Worm (Caenorhabditis elegans): ENCODE data around the gene pssy-2.
A peak's percentile ranks its signal among the peaks of the same experiment; 100 is the strongest.

The pssy-2 gene

DNA sequence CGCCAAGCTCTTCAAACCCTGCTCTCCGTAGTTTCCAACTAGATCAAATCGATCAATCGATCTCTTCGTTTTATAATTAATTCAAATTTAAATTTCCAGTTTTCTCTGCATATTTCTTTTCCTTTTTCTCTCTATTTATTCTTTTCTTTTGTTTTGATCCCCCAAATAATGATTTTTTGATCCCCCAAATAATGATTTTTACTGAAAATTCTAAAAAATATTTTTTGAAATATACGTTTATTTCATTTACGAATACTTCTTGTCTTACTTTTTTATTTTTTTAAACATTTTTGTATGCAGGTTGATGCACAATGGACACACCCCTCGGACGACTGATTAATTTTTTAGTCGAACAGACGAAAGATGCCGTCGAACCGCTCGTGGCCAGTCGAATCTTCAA lies 31.8 kb downstream of the pssy-2 start, which contains the start of gene T28A8.4:
TSS of gene T28A8.4 (plus strand) at position 301 of the 400 bp plus-strand sequence.
- TF ChIP-seq spr-3 (GFP tag; optimal IDR thresholded peaks at IDR 0.05), result no peak

DNA sequence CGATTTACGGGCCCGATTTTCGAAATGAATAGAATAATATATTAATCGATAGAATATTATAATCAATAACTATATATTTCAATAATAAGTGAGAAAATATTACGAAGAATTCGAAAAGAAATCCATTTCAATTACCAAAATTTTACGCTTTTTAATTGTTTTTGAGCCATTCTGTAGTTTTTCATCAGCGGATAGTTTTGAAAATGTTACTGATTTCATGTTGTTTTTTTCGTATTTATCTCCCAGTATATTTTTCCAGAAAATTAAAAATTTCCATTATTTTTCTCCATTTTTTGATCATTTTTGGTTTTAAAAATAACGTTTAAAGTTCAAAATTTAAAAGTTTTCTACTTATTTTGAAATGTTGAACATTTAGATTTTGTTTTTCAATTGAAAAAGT lies 34.1 kb downstream of the pssy-2 start, which contains the start of gene T28A8.3:
TSS of gene T28A8.3 (plus strand) at position 301 of the 400 bp plus-strand sequence.
- no peak for TF ChIP-seq tra-1 (GFP tag; IDR thresholded peaks at IDR 0.05)
- no peak for TF ChIP-seq nhr-41 (GFP tag; IDR thresholded peaks at IDR 0.05)
- TF ChIP-seq Y48G9A.11 (GFP tag; IDR thresholded peaks at IDR 0.05), result no peak
- no peak for TF ChIP-seq madf-9 (GFP tag; conservative IDR thresholded peaks at IDR 0.05)
- TF ChIP-seq nhr-237 (tag; optimal IDR thresholded peaks at IDR 0.05), result no peak
- TF ChIP-seq dmd-8 (GFP tag; IDR thresholded peaks at IDR 0.05), result no peak
- TF ChIP-seq mdl-1 (tag; optimal IDR thresholded peaks at IDR 0.05), result no peak
- TF ChIP-seq mdt-29 (GFP tag; IDR thresholded peaks at IDR 0.05), result no peak
- TF ChIP-seq daf-12 (tag; optimal IDR thresholded peaks at IDR 0.05), result no peak
- no peak for TF ChIP-seq egl-43 (GFP tag; IDR thresholded peaks at IDR 0.05)
- TF ChIP-seq lin-15B (tag; optimal IDR thresholded peaks at IDR 0.05), result no peak
- TF ChIP-seq zip-2 (tag; optimal IDR thresholded peaks at IDR 0.05), result no peak
- TF ChIP-seq ztf-7 (tag; optimal IDR thresholded peaks at IDR 0.05), result no peak
- TF ChIP-seq ces-1 (GFP tag; optimal IDR thresholded peaks at IDR 0.05), result no peak
- TF ChIP-seq sdz-12 (GFP tag; optimal IDR thresholded peaks at IDR 0.05), result no peak
- no peak for TF ChIP-seq zip-11 (GFP tag; IDR thresholded peaks at IDR 0.05)
- TF ChIP-seq skn-1 (tag; optimal IDR thresholded peaks at IDR 0.05), result no peak
- TF ChIP-seq unc-130 (GFP tag; optimal IDR thresholded peaks at IDR 0.05), result no peak

DNA sequence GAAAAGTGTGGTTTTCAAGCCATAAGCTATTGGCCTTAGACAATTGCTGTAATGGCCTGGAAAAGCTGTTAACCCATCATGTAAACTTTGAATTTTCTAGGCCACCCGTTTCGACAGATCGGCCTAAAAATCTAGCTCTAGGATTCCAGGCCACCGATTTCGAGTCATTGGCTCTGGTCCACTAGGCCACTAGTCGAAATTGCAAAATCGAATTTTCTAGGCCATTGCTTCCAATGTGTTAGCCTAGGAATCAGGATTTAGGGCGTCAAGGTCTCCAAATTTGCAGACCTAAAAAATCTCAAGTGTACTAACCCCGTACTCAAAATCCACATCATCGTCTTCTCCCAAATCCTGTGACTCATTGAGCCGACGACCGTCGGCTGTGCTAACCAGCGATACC lies 39.1 kb downstream of the pssy-2 start:
- TF ChIP-seq egl-43 (GFP tag; IDR thresholded peaks at IDR 0.05), result no peak
- peak; percentile 94 for TF ChIP-seq aha-1 (tag)

DNA sequence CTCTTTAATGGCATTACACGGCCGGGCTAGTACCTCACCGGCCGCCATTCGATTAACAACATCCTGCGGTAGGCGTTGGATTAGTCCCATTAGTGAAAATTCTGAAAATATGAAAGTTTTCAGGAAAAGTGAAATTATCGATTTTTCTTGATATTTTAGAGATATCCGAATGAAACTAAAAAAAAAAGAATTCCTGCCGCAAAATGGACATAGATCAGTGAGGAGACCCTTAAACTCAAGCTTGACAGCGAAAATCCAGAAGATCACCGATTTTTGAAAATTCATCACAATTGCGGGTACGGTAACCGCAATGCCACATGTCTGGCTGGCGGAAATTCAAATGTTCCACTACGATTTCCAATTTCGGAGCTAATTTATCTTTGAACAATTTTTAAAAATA lies 42.9 kb downstream of the pssy-2 start, which contains the start of gene mlh-1:
TSS of gene mlh-1 (minus strand) at position 101 of the 400 bp plus-strand sequence.
- TF ChIP-seq nhr-48 (tag; optimal IDR thresholded peaks at IDR 0.05) (no peak), zfp-3 (GFP tag; conservative IDR thresholded peaks at IDR 0.05) (0 out of 2 replicates have a peak, but pooled peaks have one; percentile 34), aha-1 (tag) (no peak), arid-1 (GFP tag; conservative IDR thresholded peaks at IDR 0.05) (no peak), Y48G9A.11 (GFP tag; IDR thresholded peaks at IDR 0.05) (0 out of 2 replicates have a peak, but pooled peaks have one; percentile 45)

DNA sequence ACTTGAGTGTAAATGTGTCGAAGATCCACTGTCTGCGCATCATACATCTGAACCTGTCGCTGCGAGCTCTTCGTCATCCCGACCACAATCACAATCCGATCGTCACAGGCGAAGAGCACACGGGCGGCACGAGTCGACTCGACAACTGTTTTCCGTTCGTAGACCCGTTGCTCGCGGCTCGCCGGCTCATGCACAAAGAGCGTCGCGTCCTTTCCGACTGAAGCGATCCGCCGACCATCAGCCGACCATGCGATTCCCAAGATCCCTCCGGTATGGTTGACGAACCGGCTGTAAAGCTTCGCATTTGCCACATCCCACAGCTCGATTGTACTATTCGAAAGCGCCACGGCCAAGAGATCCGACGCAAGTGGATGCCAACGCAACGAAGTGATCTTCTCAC lies 46.8 kb downstream of the pssy-2 start:
- TF ChIP-seq sdz-12 (GFP tag; optimal IDR thresholded peaks at IDR 0.05) (no peak), set-16 (GFP tag; IDR thresholded peaks at IDR 0.05) (peak; percentile 80)

DNA sequence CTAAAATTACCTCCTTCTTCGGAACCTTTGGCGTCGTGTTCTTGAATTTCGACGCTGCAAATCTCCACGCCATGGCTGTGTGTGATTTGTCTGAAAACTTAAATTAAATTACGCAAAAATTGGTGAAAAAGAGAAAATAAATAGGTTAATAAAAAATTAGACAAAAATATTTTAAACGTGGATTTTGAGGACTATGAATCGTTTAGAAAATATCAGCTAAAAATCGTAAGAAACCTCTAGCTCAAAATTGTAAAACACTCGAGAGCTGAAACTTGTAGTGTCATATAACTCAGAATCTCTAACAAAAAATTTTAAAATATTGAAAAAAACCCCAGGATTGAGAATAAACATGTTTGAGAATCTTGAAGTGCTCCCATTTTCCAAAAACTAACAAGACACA lies 52.4 kb downstream of the pssy-2 start, which contains the start of gene pod-1:
TSS of gene pod-1 (minus strand) at position 101 of the 400 bp plus-strand sequence.
- no peak for TF ChIP-seq T20F7.1 (GFP tag; optimal IDR thresholded peaks at IDR 0.05)
- TF ChIP-seq ama-1 (optimal IDR thresholded peaks at IDR 0.05), result no peak
- no peak for TF ChIP-seq hif-1 (tag; optimal IDR thresholded peaks at IDR 0.05)
- TF ChIP-seq ztf-11 (tag; optimal IDR thresholded peaks at IDR 0.05), result no peak
- no peak for TF ChIP-seq lin-15B (tag; optimal IDR thresholded peaks at IDR 0.05)
- no peak for TF ChIP-seq mxl-3 (GFP tag; optimal IDR thresholded peaks at IDR 0.05)
- no peak for TF ChIP-seq zip-2 (tag; optimal IDR thresholded peaks at IDR 0.05)
- TF ChIP-seq nhr-6 (tag; optimal IDR thresholded peaks at IDR 0.05), result no peak
- TF ChIP-seq nhr-48 (tag; optimal IDR thresholded peaks at IDR 0.05), result no peak
- no peak for TF ChIP-seq nhr-42 (GFP tag; IDR thresholded peaks at IDR 0.05)
- no peak for TF ChIP-seq unc-130 (GFP tag; optimal IDR thresholded peaks at IDR 0.05)
